Worm (Caenorhabditis elegans) whole organism, L4/young adult: ENCODE data around the gene sri-78.
"Not testable (repeated sequence)": the region's sequence is repeated elsewhere in the genome, so short reads cannot be mapped to it uniquely, and the experiment has no call there.

Source experiments
- W03F9.2 ChIP-seq: fragments of 150-350 bp; optimal IDR thresholded peaks from 2 replicates; lab custom pipeline; 2014; ENCODE audit warnings: missing biosample characterization, missing genetic modification characterization
- dao-5 ChIP-seq: sonication (generic microtip); optimal IDR thresholded peaks from 2 replicates; lab custom pipeline; 2016; ENCODE audit warnings: missing genotype, missing genetic modification characterization, moderate library complexity, missing compliant biosample characterization
- him-1 ChIP-seq: sonication (generic microtip); optimal IDR thresholded peaks from 2 replicates; lab custom pipeline; 2016; ENCODE audit warnings: missing genotype, missing genetic modification reagents, missing genetic modification characterization, missing compliant biosample characterization

The sri-78 gene

ce11 chrII:3177663-3178062, 7.3 kb upstream of the sri-78 start, which contains the start of gene sri-40:
Gene sri-40 (plus strand): TSS chrII:3177963.
- not testable (repeated sequence) for TF ChIP-seq him-1 (tag; lab: Kevin White, UChicago); dao-5 (tag; lab: Kevin White, UChicago); W03F9.2

ce11 chrII:3183300-3183840, 1.6 kb upstream of the sri-78 start, which contains the start of the genes Y27F2A.6 and Y27F2A.8:
Gene Y27F2A.6 (minus strand): TSS chrII:3183400.
Gene Y27F2A.8 (plus strand): TSS chrII:3183790.
- TF ChIP-seq W03F9.2; dao-5 (tag; lab: Kevin White, UChicago); him-1 (tag; lab: Kevin White, UChicago): not testable (repeated sequence)

- no peak for TF ChIP-seq W03F9.2
Observed at ce11 chrII:3185848-3186247, 890 bp downstream of the sri-78 start.

- TF ChIP-seq W03F9.2; him-1 (tag; lab: Kevin White, UChicago); dao-5 (tag; lab: Kevin White, UChicago): not testable (repeated sequence)
Observed at ce11 chrII:3189038-3189437, 4.1 kb downstream of the sri-78 start, which contains the start of gene Y27F2A.11. Gene Y27F2A.11 (plus strand): TSS chrII:3189338.

ce11 chrII:3191544-3191943, 6.6 kb downstream of the sri-78 start, which contains the start of gene Y27F2A.9:
Gene Y27F2A.9 (minus strand): TSS chrII:3191644.
- TF ChIP-seq W03F9.2; him-1 (tag; lab: Kevin White, UChicago); dao-5 (tag; lab: Kevin White, UChicago): not testable (repeated sequence)

- no peak for TF ChIP-seq W03F9.2
- no peak for TF ChIP-seq dao-5 (tag; lab: Kevin White, UChicago)
- no peak for TF ChIP-seq him-1 (tag; lab: Kevin White, UChicago)
Observed at ce11 chrII:3195739-3196138, 10.8 kb downstream of the sri-78 start.

- TF ChIP-seq W03F9.2 (no peak), him-1 (tag; lab: Kevin White, UChicago) (no peak), dao-5 (tag; lab: Kevin White, UChicago) (no peak)
Observed at ce11 chrII:3196966-3197365, 12.0 kb downstream of the sri-78 start, which contains the start of gene gcy-15. Gene gcy-15 (minus strand): TSS chrII:3197066.

ce11 chrII:3198998-3199397, 14.0 kb downstream of the sri-78 start, which contains the start of gene sri-51:
Gene sri-51 (minus strand): TSS chrII:3199098.
- TF ChIP-seq W03F9.2 (no peak), dao-5 (tag; lab: Kevin White, UChicago) (no peak), him-1 (tag; lab: Kevin White, UChicago) (no peak)

- TF ChIP-seq him-1 (tag; lab: Kevin White, UChicago); dao-5 (tag; lab: Kevin White, UChicago); W03F9.2: not testable (repeated sequence)
Observed at ce11 chrII:3201242-3201641, 16.3 kb downstream of the sri-78 start, which contains the start of gene sri-48. Gene sri-48 (minus strand): TSS chrII:3201342.

- no peak for TF ChIP-seq W03F9.2
- TF ChIP-seq him-1 (tag; lab: Kevin White, UChicago) = no peak
- TF ChIP-seq dao-5 (tag; lab: Kevin White, UChicago) = no peak
Observed at ce11 chrII:3202519-3202918, 17.6 kb downstream of the sri-78 start, which contains the start of gene sri-53. Gene sri-53 (minus strand): TSS chrII:3202619.

ce11 chrII:3203415-3203814, 18.5 kb downstream of the sri-78 start, which contains the start of gene sri-50:
Gene sri-50 (plus strand): TSS chrII:3203715.
- TF ChIP-seq him-1 (tag; lab: Kevin White, UChicago) (no peak), dao-5 (tag; lab: Kevin White, UChicago) (no peak), W03F9.2 (no peak)

ce11 chrII:3206423-3206989, 21.5 kb downstream of the sri-78 start, which contains the start of the genes ZC239.20 and ZC239.21:
Gene ZC239.20 (minus strand): TSS chrII:3206523.
Gene ZC239.21 (plus strand): TSS chrII:3206939.
- no peak for TF ChIP-seq him-1 (tag; lab: Kevin White, UChicago)
- TF ChIP-seq W03F9.2 = no peak
- no peak for TF ChIP-seq dao-5 (tag; lab: Kevin White, UChicago)

ce11 chrII:3208679-3209078, 23.7 kb downstream of the sri-78 start, which contains the start of gene sdz-35:
Gene sdz-35 (minus strand): TSS chrII:3208779.
- TF ChIP-seq W03F9.2 (no peak), dao-5 (tag; lab: Kevin White, UChicago) (no peak), him-1 (tag; lab: Kevin White, UChicago) (no peak)

- no peak for TF ChIP-seq W03F9.2
- TF ChIP-seq him-1 (tag; lab: Kevin White, UChicago) = no peak
- no peak for TF ChIP-seq dao-5 (tag; lab: Kevin White, UChicago)
Observed at ce11 chrII:3209251-3209650, 24.3 kb downstream of the sri-78 start, which contains the start of gene ZC239.6. Gene ZC239.6 (plus strand): TSS chrII:3209631.
